Fruit fly (Drosophila melanogaster): ENCODE data around the gene rudhira.
A peak's percentile ranks its signal among the peaks of the same experiment; 100 is the strongest.

The rudhira gene

dm6 chrX:11854758-11855465, 38.2 kb downstream of the rudhira start, which contains the start of the genes CG10347 and ATP7 (continued):
- TF ChIP-seq Dip2 (GFP tag; IDR thresholded peaks at IDR 0.05) (no peak), Hr78 (GFP tag; optimal IDR thresholded peaks at IDR 0.05) (no peak), dimm (GFP tag; IDR thresholded peaks at IDR 0.05) (no peak), corto (GFP tag; optimal IDR thresholded peaks at IDR 0.05) (no peak), CG11085 (GFP tag; IDR thresholded peaks at IDR 0.05) (no peak), stwl (tag; optimal IDR thresholded peaks at IDR 0.05) (peak; percentile 57), jumu (GFP tag; optimal IDR thresholded peaks at IDR 0.05) (peak; percentile 44), CG10565 (GFP tag; optimal IDR thresholded peaks at IDR 0.05) (no peak), CG13775 (GFP tag; optimal IDR thresholded peaks at IDR 0.05) (peak; percentile 26), insv (GFP tag; optimal IDR thresholded peaks at IDR 0.05) (peak in 1 of 2 experiments; percentile 8), CG8281 (tag; optimal IDR thresholded peaks at IDR 0.05) (no peak), CG17328 (GFP tag; IDR thresholded peaks at IDR 0.05) (no peak), CG8089 (GFP tag; optimal IDR thresholded peaks at IDR 0.05) (no peak), Lhr (GFP tag; optimal IDR thresholded peaks at IDR 0.05) (no peak), btn (GFP tag; optimal IDR thresholded peaks at IDR 0.05) (no peak), zfh2 (GFP tag; optimal IDR thresholded peaks at IDR 0.05) (peak; percentile 20), sim (GFP tag; IDR thresholded peaks at IDR 0.05) (no peak), tll (GFP tag; optimal IDR thresholded peaks at IDR 0.05) (no peak), CG10147 (GFP tag; optimal IDR thresholded peaks at IDR 0.05) (no peak), inv (GFP tag; IDR thresholded peaks at IDR 0.05; ENCODE audit: partially characterized antibody) (peak; percentile 86), maf-S (GFP tag; optimal IDR thresholded peaks at IDR 0.05) (no peak), tx (GFP tag; optimal IDR thresholded peaks at IDR 0.05) (peak; percentile 13), CG11695 (GFP tag; IDR thresholded peaks at IDR 0.05) (no peak), CG13287 (GFP tag; IDR thresholded peaks at IDR 0.05; ENCODE audit: partially characterized antibody) (peak; percentile 96), dati (GFP tag; IDR thresholded peaks at IDR 0.05) (no peak), Nf-YB (GFP tag; optimal IDR thresholded peaks at IDR 0.05) (no peak), CG10543 (GFP tag; optimal IDR thresholded peaks at IDR 0.05) (peak; percentile 33), fd3F (GFP tag; optimal IDR thresholded peaks at IDR 0.05) (no peak), CG7271 (tag; optimal IDR thresholded peaks at IDR 0.05) (no peak), Neu2 (GFP tag; optimal IDR thresholded peaks at IDR 0.05; ENCODE audit: borderline replicate concordance) (no peak), CG2678 (tag; optimal IDR thresholded peaks at IDR 0.05) (peak; percentile 43), Bdp1 (GFP tag; optimal IDR thresholded peaks at IDR 0.05) (no peak), CG9437 (GFP tag; optimal IDR thresholded peaks at IDR 0.05) (peak; percentile 13), zfh1 (GFP tag; IDR thresholded peaks at IDR 0.05) (no peak), CG3407 (GFP tag; optimal IDR thresholded peaks at IDR 0.05) (no peak), ranshi (GFP tag; IDR thresholded peaks at IDR 0.05) (no peak), wor (GFP tag; IDR thresholded peaks at IDR 0.05) (no peak), dan (GFP tag; IDR thresholded peaks at IDR 0.05) (no peak), CG9876 (GFP tag; optimal IDR thresholded peaks at IDR 0.05) (no peak), CG6683 (GFP tag; optimal IDR thresholded peaks at IDR 0.05) (no peak), CG18619 (GFP tag; optimal IDR thresholded peaks at IDR 0.05) (no peak), p53 (GFP tag; optimal IDR thresholded peaks at IDR 0.05) (peak; percentile 43), TFAM (GFP tag; optimal IDR thresholded peaks at IDR 0.05) (no peak), Fer3 (tag; optimal IDR thresholded peaks at IDR 0.05) (no peak), Xbp1 (GFP tag; optimal IDR thresholded peaks at IDR 0.05) (no peak), grn (GFP tag; optimal IDR thresholded peaks at IDR 0.05) (peak; percentile 60), Rfx (GFP tag; IDR thresholded peaks at IDR 0.05) (peak; percentile 21; the same call in 1 of the 2 replicates), lov (optimal IDR thresholded peaks at IDR 0.05) (no peak), lov (GFP tag; IDR thresholded peaks at IDR 0.05) (no peak), Doc2 (GFP tag; IDR thresholded peaks at IDR 0.05) (no peak)

Data from whole organism, embryonic.